Fruit fly (Drosophila melanogaster) whole organism, embryonic: ENCODE results near the gene CG31445.

Experiments used
- Aef1 ChIP-seq: fragments of 200-800 bp; sonication (Bioruptor generic); IDR thresholded peaks from 3 replicates; pipeline ENCODE4 v1.3.6; 2022; ENCODE audit warnings: missing biosample characterization, missing genetic modification characterization
- Bgb ChIP-seq: fragments of 200-800 bp; sonication (Bioruptor generic); IDR thresholded peaks from 2 replicates; pipeline ENCODE4 v1.3.6; 2022; ENCODE audit warnings: missing biosample characterization, missing genetic modification characterization; ENCODE audit not compliant: partially characterized antibody
- Bteb2 ChIP-seq: fragments of 200-800 bp; sonication (Bioruptor generic); optimal IDR thresholded peaks from 2 replicates; lab custom pipeline; 2016; ENCODE audit warnings: missing biosample characterization, missing genetic modification characterization
- CG11085 ChIP-seq: fragments of 200-800 bp; sonication (Bioruptor generic); IDR thresholded peaks from 2 replicates; pipeline ENCODE4 v1.3.6; 2022; ENCODE audit warnings: missing biosample characterization, missing genetic modification characterization
- CG11723 ChIP-seq: fragments of 200-800 bp; sonication (Bioruptor generic); optimal IDR thresholded peaks from 2 replicates; lab custom pipeline; 2017; ENCODE audit warnings: missing biosample characterization, mild to moderate bottlenecking, missing genetic modification characterization
- CG12219 ChIP-seq: fragments of 200-800 bp; sonication (Bioruptor generic); optimal IDR thresholded peaks from 3 replicates; lab custom pipeline; 2018; ENCODE audit warnings: missing biosample characterization, mild to moderate bottlenecking, missing genetic modification characterization
- CG13775 ChIP-seq: fragments of 200-800 bp; sonication (Bioruptor generic); optimal IDR thresholded peaks from 3 replicates; lab custom pipeline; 2017; ENCODE audit warnings: missing biosample characterization, mild to moderate bottlenecking, missing genetic modification characterization
- CG15601 ChIP-seq: fragments of 200-800 bp; sonication (Bioruptor generic); optimal IDR thresholded peaks from 3 replicates; lab custom pipeline; 2019; ENCODE audit warnings: missing biosample characterization, mild to moderate bottlenecking, missing genetic modification characterization, moderate library complexity
- CG17328 ChIP-seq: fragments of 200-800 bp; sonication (Bioruptor generic); IDR thresholded peaks from 2 replicates; pipeline ENCODE4 v1.3.6; 2022; ENCODE audit warnings: missing biosample characterization, missing genetic modification characterization
- CG2712 ChIP-seq: fragments of 200-800 bp; optimal IDR thresholded peaks from 3 replicates; lab custom pipeline; 2019; ENCODE audit warnings: missing biosample characterization, mild to moderate bottlenecking, missing genetic modification characterization, moderate library complexity
- CG30431 ChIP-seq: fragments of 200-800 bp; sonication (Bioruptor generic); optimal IDR thresholded peaks from 2 replicates; lab custom pipeline; 2017; ENCODE audit warnings: missing biosample characterization, missing genetic modification characterization
- CG31441 ChIP-seq: fragments of 200-800 bp; sonication (Bioruptor generic); IDR thresholded peaks from 2 replicates; pipeline ENCODE4 v1.3.6; 2022; ENCODE audit warnings: missing biosample characterization, missing genetic modification characterization
- CG32772 ChIP-seq: fragments of 200-800 bp; sonication (Bioruptor generic); IDR thresholded peaks from 2 replicates; pipeline ENCODE4 v1.3.6; 2022; ENCODE audit warnings: missing biosample characterization, missing genetic modification characterization
- CG34224 ChIP-seq: fragments of 200-800 bp; sonication (Bioruptor generic); IDR thresholded peaks from 3 replicates; pipeline ENCODE4 v1.3.6; 2022; ENCODE audit warnings: missing biosample characterization, missing genetic modification characterization; ENCODE audit not compliant: partially characterized antibody
- CG8388 ChIP-seq: fragments of 200-800 bp; sonication (Bioruptor generic); optimal IDR thresholded peaks from 2 replicates; lab custom pipeline; 2019; ENCODE audit warnings: missing biosample characterization, mild to moderate bottlenecking, missing genetic modification characterization, moderate library complexity
- CG9932 ChIP-seq: fragments of 200-800 bp; sonication (Bioruptor generic); IDR thresholded peaks from 2 replicates; pipeline ENCODE4 v1.3.6; 2022; ENCODE audit warnings: missing biosample characterization, missing genetic modification characterization
- Chrac-16 ChIP-seq: fragments of 200-800 bp; sonication (Bioruptor generic); optimal IDR thresholded peaks from 3 replicates; lab custom pipeline; 2016; ENCODE audit warnings: missing biosample characterization, missing genetic modification characterization
- CoRest ChIP-seq: fragments of 200-800 bp; sonication (Bioruptor generic); optimal IDR thresholded peaks from 3 replicates; lab custom pipeline; 2018; ENCODE audit warnings: missing biosample characterization, mild to moderate bottlenecking, missing genetic modification characterization, moderate library complexity
- Gsc ChIP-seq: fragments of 200-800 bp; sonication (Bioruptor generic); IDR thresholded peaks from 2 replicates; pipeline ENCODE4 v1.3.6; 2022; ENCODE audit warnings: missing biosample characterization, missing genetic modification characterization
- Hr3 ChIP-seq: fragments of 200-800 bp; sonication (Bioruptor generic); optimal IDR thresholded peaks from 3 replicates; lab custom pipeline; 2016; ENCODE audit warnings: missing biosample characterization, missing genetic modification characterization
- MTF-1 ChIP-seq: fragments of 200-800 bp; sonication (Bioruptor generic); optimal IDR thresholded peaks from 2 replicates; lab custom pipeline; 2018; ENCODE audit warnings: missing biosample characterization, mild to moderate bottlenecking, missing genetic modification characterization, borderline replicate concordance
- Mrtf ChIP-seq: fragments of 200-800 bp; sonication (Bioruptor generic); IDR thresholded peaks from 3 replicates; pipeline ENCODE4 v1.3.6; 2022; ENCODE audit warnings: missing biosample characterization, missing genetic modification characterization
- Oli ChIP-seq: fragments of 200-800 bp; sonication (Bioruptor generic); optimal IDR thresholded peaks from 2 replicates; lab custom pipeline; 2018; ENCODE audit warnings: missing biosample characterization, mild to moderate bottlenecking, missing genetic modification characterization, moderate library complexity
- PHDP ChIP-seq: fragments of 200-800 bp; sonication (Bioruptor generic); optimal IDR thresholded peaks from 3 replicates; lab custom pipeline; 2018; ENCODE audit warnings: missing biosample characterization, mild to moderate bottlenecking, missing genetic modification characterization, moderate library complexity
- Rx ChIP-seq: fragments of 200-800 bp; sonication (Bioruptor generic); IDR thresholded peaks from 2 replicates; pipeline ENCODE4 v1.3.6; 2022; ENCODE audit warnings: missing biosample characterization, missing genetic modification characterization
- Ssrp ChIP-seq: fragments of 200-800 bp; sonication (Bioruptor generic); optimal IDR thresholded peaks from 2 replicates; lab custom pipeline; 2018; ENCODE audit warnings: missing biosample characterization, mild to moderate bottlenecking, missing genetic modification characterization, moderate library complexity
- Trl ChIP-seq, 3 experiments: fragments of >200 bp in 2 of 3; fragments of 200-800 bp in 1 of 3; sonication (Bioruptor generic) in 1 of 3; optimal IDR thresholded peaks; 2 replicates in 1 of 3; 3 replicates in 2 of 3; lab custom pipeline; 2016 to 2017; ENCODE audit warnings: missing biosample characterization in 1 of 3, missing genetic modification characterization in 1 of 3
- Usf ChIP-seq: fragments of 200-800 bp; sonication (Bioruptor generic); optimal IDR thresholded peaks from 2 replicates; lab custom pipeline; 2017; ENCODE audit warnings: missing genotype, missing biosample characterization, missing genetic modification characterization
- Xrp1 ChIP-seq: fragments of 200-800 bp; sonication (Bioruptor generic); IDR thresholded peaks from 2 replicates; pipeline ENCODE4 v1.3.6; 2022; ENCODE audit warnings: missing biosample characterization, missing genetic modification characterization
- al ChIP-seq: fragments of 200-800 bp; sonication (Bioruptor generic); IDR thresholded peaks from 2 replicates; pipeline ENCODE4 v1.3.6; 2022; ENCODE audit warnings: missing biosample characterization, missing genetic modification characterization
- cg ChIP-seq: fragments of 200-800 bp; sonication (Bioruptor generic); optimal IDR thresholded peaks from 3 replicates; lab custom pipeline; 2019; ENCODE audit warnings: missing biosample characterization, mild to moderate bottlenecking, missing genetic modification characterization, moderate library complexity
- croc ChIP-seq: fragments of 200-800 bp; sonication (Bioruptor generic); conservative IDR thresholded peaks from 3 replicates; pipeline ENCODE4 v1.3.6; 2022; ENCODE audit warnings: missing biosample characterization, missing genetic modification characterization
- dimm ChIP-seq: fragments of 200-800 bp; sonication (Bioruptor generic); IDR thresholded peaks from 2 replicates; pipeline ENCODE4 v1.3.6; 2022; ENCODE audit warnings: missing biosample characterization, missing genetic modification characterization
- dmrt11E ChIP-seq: fragments of 200-800 bp; sonication (Bioruptor generic); optimal IDR thresholded peaks from 3 replicates; lab custom pipeline; 2018; ENCODE audit warnings: missing biosample characterization, mild to moderate bottlenecking, missing genetic modification characterization, moderate library complexity
- gem ChIP-seq: fragments of 200-800 bp; sonication (Bioruptor generic); optimal IDR thresholded peaks from 2 replicates; lab custom pipeline; 2019; ENCODE audit warnings: missing biosample characterization, mild to moderate bottlenecking, missing genetic modification characterization, moderate library complexity
- gsb-n ChIP-seq: fragments of 200-800 bp; sonication (Bioruptor generic); optimal IDR thresholded peaks from 3 replicates; lab custom pipeline; 2018; ENCODE audit warnings: missing biosample characterization, mild to moderate bottlenecking, missing genetic modification characterization
- hb ChIP-seq: fragments of 200-800 bp; sonication (Bioruptor generic); IDR thresholded peaks from 3 replicates; pipeline ENCODE4 v1.3.6; 2022; ENCODE audit warnings: missing biosample characterization, missing genetic modification characterization; ENCODE audit not compliant: partially characterized antibody
- ind ChIP-seq: fragments of 200-800 bp; sonication (Bioruptor generic); optimal IDR thresholded peaks from 3 replicates; lab custom pipeline; 2016; ENCODE audit warnings: missing biosample characterization, missing genetic modification characterization
- row ChIP-seq: fragments of 200-800 bp; sonication (Bioruptor generic); IDR thresholded peaks from 3 replicates; pipeline ENCODE4 v1.3.6; 2022; ENCODE audit warnings: missing biosample characterization, missing genetic modification characterization
- salm ChIP-seq: fragments of 200-800 bp; sonication (Bioruptor generic); optimal IDR thresholded peaks from 2 replicates; lab custom pipeline; 2018; ENCODE audit warnings: missing biosample characterization, mild to moderate bottlenecking, missing genetic modification characterization
- sc ChIP-seq, 3 experiments: fragments of >200 bp in 2 of 3; fragments of 200-800 bp in 1 of 3; sonication (Bioruptor generic) in 1 of 3; optimal IDR thresholded peaks; 2 replicates in 2 of 3; 3 replicates in 1 of 3; lab custom pipeline; 2017; ENCODE audit warnings: mild to moderate bottlenecking in 1 of 3, missing biosample characterization in 1 of 3, missing genetic modification characterization in 1 of 3, missing genetic modification reagents in 1 of 3
- sens ChIP-seq: fragments of 200-800 bp; sonication (Bioruptor generic); peaks from one replicate; lab custom pipeline; 2016; ENCODE audit warnings: missing biosample characterization, missing genetic modification characterization
- tin ChIP-seq: fragments of 200-800 bp; sonication (Bioruptor generic); optimal IDR thresholded peaks from 3 replicates; lab custom pipeline; 2016; ENCODE audit warnings: missing biosample characterization, missing genetic modification characterization
- wor ChIP-seq: fragments of 200-800 bp; sonication (Bioruptor generic); IDR thresholded peaks from 2 replicates; pipeline ENCODE4 v1.3.6; 2022; ENCODE audit warnings: missing biosample characterization, missing genetic modification characterization
- zf30C ChIP-seq: fragments of 200-800 bp; sonication (Bioruptor generic); optimal IDR thresholded peaks from 3 replicates; lab custom pipeline; 2018; ENCODE audit warnings: missing biosample characterization, mild to moderate bottlenecking, missing genetic modification characterization

The CG31445 gene

dm6 chr3R:29210542-29211393 lies 33.9 kb downstream of the CG31445 start (continued):
- TF ChIP-seq Oli (tag; lab: Kevin White, UChicago) = peak; percentile 20
- TF ChIP-seq croc (GFP tag; lab: Robert Waterston, UW) = peak; percentile 38; the same call in 2 of the 3 replicates
- TF ChIP-seq CG15601 (tag; lab: Kevin White, UChicago) = peak; percentile 4
- TF ChIP-seq dimm (GFP tag; lab: Robert Waterston, UW) = no peak
- no peak for TF ChIP-seq CG34224
- peak; percentile 12 for TF ChIP-seq PHDP (tag; lab: Kevin White, UChicago)
- TF ChIP-seq CG31441 (GFP tag; lab: Robert Waterston, UW) = peak; percentile 48
- TF ChIP-seq row = peak; percentile 58
- TF ChIP-seq CG2712 (tag; lab: Kevin White, UChicago) = peak; percentile 53
- TF ChIP-seq CG17328 (GFP tag; lab: Robert Waterston, UW) = 0 out of 2 replicates have a peak, but pooled peaks have one; percentile 35
- peak; percentile 37 for TF ChIP-seq CoRest (tag; lab: Kevin White, UChicago)
- TF ChIP-seq CG32772 (GFP tag; lab: Robert Waterston, UW) = peak; percentile 60
- TF ChIP-seq Ssrp = peak; percentile 10
- TF ChIP-seq Chrac-16 = peak; percentile 22

dm6 chr3R:29210091-29210490 lies 34.5 kb downstream of the CG31445 start:
- TF ChIP-seq Trl (optimal IDR thresholded peaks at IDR 0.05; lab: Kevin White, UChicago) = peak; percentile 18 to 24
- TF ChIP-seq Trl (GFP tag; optimal IDR thresholded peaks at IDR 0.05; lab: Kevin White, UChicago) = no peak
- no peak for TF ChIP-seq hb (GFP tag; lab: Robert Waterston, UW)
- TF ChIP-seq cg (GFP tag; lab: Kevin White, UChicago) = peak; percentile 60
- TF ChIP-seq CG8388 = no peak
- no peak for TF ChIP-seq CG13775 (GFP tag; lab: Kevin White, UChicago)

dm6 chr3R:29207996-29208395 lies 36.6 kb downstream of the CG31445 start:
- TF ChIP-seq wor (0 out of 2 replicates have a peak, but pooled peaks have one; percentile 21), salm (peak; percentile 40), tin (GFP tag; lab: Kevin White, UChicago) (peak; percentile 66), zf30C (GFP tag; lab: Kevin White, UChicago) (no peak), Mrtf (peak; percentile 65; the same call in 2 of the 3 replicates), gem (peak; percentile 87), Hr3 (GFP tag; lab: Kevin White, UChicago) (peak; percentile 67), Bteb2 (GFP tag; lab: Kevin White, UChicago) (no peak), sens (GFP tag; lab: Kevin White, UChicago) (peak; percentile 94), CG30431 (GFP tag; lab: Kevin White, UChicago) (peak; percentile 59), Gsc (GFP tag; lab: Robert Waterston, UW) (no peak), Rx (GFP tag; lab: Robert Waterston, UW) (peak; percentile 68), Aef1 (GFP tag; lab: Robert Waterston, UW) (peak; percentile 35; the same call in 2 of the 3 replicates), CG9932 (GFP tag; lab: Robert Waterston, UW) (no peak), Usf (GFP tag; lab: Kevin White, UChicago) (no peak), CG31441 (GFP tag; lab: Robert Waterston, UW) (peak; percentile 75), CG11723 (peak; percentile 49), sc (optimal IDR thresholded peaks at IDR 0.05; lab: Kevin White, UChicago) (no peak), sc (GFP tag; optimal IDR thresholded peaks at IDR 0.05; lab: Kevin White, UChicago) (peak; percentile 60), Bgb (GFP tag; lab: Robert Waterston, UW) (no peak), MTF-1 (peak; percentile 52), dmrt11E (tag; lab: Kevin White, UChicago) (peak; percentile 66), Xrp1 (GFP tag; lab: Robert Waterston, UW) (peak; percentile 75), ind (GFP tag; lab: Kevin White, UChicago) (peak; percentile 71), CG12219 (GFP tag; lab: Kevin White, UChicago) (peak; percentile 76), CG11085 (GFP tag; lab: Robert Waterston, UW) (no peak), al (GFP tag; lab: Robert Waterston, UW) (no peak), gsb-n (peak; percentile 71)
